Worm (Caenorhabditis elegans) whole organism, mixed stage, embryonic: Measurements from ENCODE around the gene fipr-6.

Source experiments
- M03D4.4 ChIP-seq: sonication (generic microtip); optimal IDR thresholded peaks from 2 replicates; lab custom pipeline; 2017; ENCODE audit warnings: mild to moderate bottlenecking, missing genetic modification characterization, missing compliant biosample characterization
- bed-3 ChIP-seq: fragments of 200-800 bp; sonication (Bioruptor generic); optimal IDR thresholded peaks from 3 replicates; lab custom pipeline; 2018; ENCODE audit warnings: mild to moderate bottlenecking, missing genetic modification characterization, moderate library complexity, missing compliant biosample characterization
- blmp-1 ChIP-seq: fragments of 150-350 bp; optimal IDR thresholded peaks from 2 replicates; lab custom pipeline; 2014; ENCODE audit warnings: missing biosample characterization, missing genetic modification characterization
- ceh-39 ChIP-seq: fragments of 150-350 bp; optimal IDR thresholded peaks from 2 replicates; lab custom pipeline; 2014; ENCODE audit warnings: missing biosample characterization, missing genetic modification characterization
- ceh-83 ChIP-seq: fragments of 200-800 bp; sonication (Bioruptor generic); optimal IDR thresholded peaks from 2 replicates; lab custom pipeline; 2018; ENCODE audit warnings: mild to moderate bottlenecking, missing genetic modification characterization, missing compliant biosample characterization
- ces-1 ChIP-seq: fragments of 150-350 bp; optimal IDR thresholded peaks from 2 replicates; lab custom pipeline; 2014; ENCODE audit warnings: missing biosample characterization, missing genetic modification reagents, missing genetic modification characterization
- cnd-1 ChIP-seq: fragments of 200-800 bp; sonication (Bioruptor generic); optimal IDR thresholded peaks from 2 replicates; lab custom pipeline; 2018; ENCODE audit warnings: mild to moderate bottlenecking, missing genetic modification characterization, missing compliant biosample characterization
- elt-1 ChIP-seq: sonication (generic microtip); optimal IDR thresholded peaks from 2 replicates; lab custom pipeline; 2017; ENCODE audit warnings: missing genetic modification characterization, mild to moderate bottlenecking, missing compliant biosample characterization, antibody characterized with exemption, moderate library complexity, borderline replicate concordance; ENCODE audit not compliant: insufficient read depth
- elt-3 ChIP-seq: fragments of 150-350 bp; optimal IDR thresholded peaks from 2 replicates; lab custom pipeline; 2014; ENCODE audit warnings: missing biosample characterization, missing genetic modification characterization
- flh-1 ChIP-seq: fragments of 200-800 bp; sonication (Bioruptor generic); optimal IDR thresholded peaks from 2 replicates; lab custom pipeline; 2018; ENCODE audit warnings: mild to moderate bottlenecking, missing genetic modification characterization, moderate library complexity, missing compliant biosample characterization
- ham-2 ChIP-seq: fragments of 200-800 bp; sonication (Bioruptor generic); optimal IDR thresholded peaks from 2 replicates; lab custom pipeline; 2018; ENCODE audit warnings: mild to moderate bottlenecking, missing genetic modification characterization, missing compliant biosample characterization
- hlh-1 ChIP-seq: fragments of 150-350 bp; optimal IDR thresholded peaks from 2 replicates; lab custom pipeline; 2014; ENCODE audit warnings: missing biosample characterization, missing genetic modification reagents, missing genetic modification characterization
- lin-13 ChIP-seq: fragments of 150-350 bp; optimal IDR thresholded peaks from 2 replicates; lab custom pipeline; 2014; ENCODE audit warnings: missing biosample characterization, missing genetic modification characterization
- lin-32 ChIP-seq: fragments of 200-800 bp; sonication (Bioruptor generic); optimal IDR thresholded peaks from 2 replicates; lab custom pipeline; 2018; ENCODE audit warnings: mild to moderate bottlenecking, missing genetic modification characterization, missing compliant biosample characterization
- lsy-2 ChIP-seq: fragments of 150-350 bp; optimal IDR thresholded peaks from 2 replicates; lab custom pipeline; 2014; ENCODE audit warnings: missing biosample characterization, missing genetic modification characterization
- mab-5 ChIP-seq: fragments of 150-350 bp; optimal IDR thresholded peaks from 2 replicates; lab custom pipeline; 2014; ENCODE audit warnings: missing biosample characterization, missing genetic modification characterization
- mep-1 ChIP-seq: fragments of 150-350 bp; optimal IDR thresholded peaks from 2 replicates; lab custom pipeline; 2017; ENCODE audit warnings: missing biosample characterization, missing genetic modification reagents, missing genetic modification characterization, inconsistent platforms
- mls-2 ChIP-seq: sonication (generic microtip); optimal IDR thresholded peaks from 2 replicates; lab custom pipeline; 2016; ENCODE audit warnings: mild to moderate bottlenecking, missing genetic modification characterization, moderate library complexity, missing compliant biosample characterization
- nhr-12 ChIP-seq: fragments of 150-350 bp; optimal IDR thresholded peaks from 2 replicates; lab custom pipeline; 2014; ENCODE audit warnings: missing biosample characterization, missing genetic modification characterization
- nhr-2 ChIP-seq: fragments of 150-350 bp; optimal IDR thresholded peaks from 2 replicates; lab custom pipeline; 2014; ENCODE audit warnings: missing biosample characterization, missing genetic modification characterization
- nhr-237 ChIP-seq: fragments of 150-350 bp; optimal IDR thresholded peaks from 2 replicates; lab custom pipeline; 2014; ENCODE audit warnings: missing biosample characterization, missing genetic modification characterization
- nhr-28 ChIP-seq: fragments of 150-350 bp; optimal IDR thresholded peaks from 2 replicates; lab custom pipeline; 2014; ENCODE audit warnings: missing biosample characterization, missing genetic modification characterization
- nhr-76 ChIP-seq: sonication (generic microtip); optimal IDR thresholded peaks from 2 replicates; lab custom pipeline; 2017; ENCODE audit warnings: missing biosample characterization, missing genetic modification characterization
- pha-4 ChIP-seq: fragments of 150-350 bp; optimal IDR thresholded peaks from 2 replicates; lab custom pipeline; 2018; ENCODE audit warnings: missing biosample characterization, missing genetic modification reagents, missing genetic modification characterization
- sem-2 ChIP-seq: fragments of 200-800 bp; sonication (Bioruptor generic); optimal IDR thresholded peaks from 2 replicates; lab custom pipeline; 2018; ENCODE audit warnings: mild to moderate bottlenecking, missing genetic modification characterization, missing compliant biosample characterization
- snpc-4 ChIP-seq: fragments of 150-350 bp; optimal IDR thresholded peaks from 2 replicates; lab custom pipeline; 2014; ENCODE audit warnings: missing biosample characterization, missing genetic modification characterization
- sptf-1 ChIP-seq: sonication (generic microtip); optimal IDR thresholded peaks from 2 replicates; lab custom pipeline; 2017; ENCODE audit warnings: mild to moderate bottlenecking, missing genetic modification characterization, moderate library complexity, missing compliant biosample characterization
- tbx-8 ChIP-seq: fragments of 200-800 bp; sonication (Bioruptor generic); optimal IDR thresholded peaks from 2 replicates; lab custom pipeline; 2018; ENCODE audit warnings: mild to moderate bottlenecking, missing genetic modification characterization, moderate library complexity, missing compliant biosample characterization
- unc-120 ChIP-seq: sonication (generic microtip); optimal IDR thresholded peaks from 2 replicates; lab custom pipeline; 2017; ENCODE audit warnings: missing genetic modification characterization, missing compliant biosample characterization; ENCODE audit not compliant: poor library complexity, severe bottlenecking
- unc-39 ChIP-seq: fragments of 150-350 bp; optimal IDR thresholded peaks from 2 replicates; lab custom pipeline; 2014; ENCODE audit warnings: missing biosample characterization, missing genetic modification characterization
- unc-62 ChIP-seq: fragments of 150-350 bp; optimal IDR thresholded peaks from 2 replicates; lab custom pipeline; 2014; ENCODE audit warnings: missing biosample characterization, missing genetic modification reagents, missing genetic modification characterization
- ztf-11 ChIP-seq: fragments of 150-350 bp; optimal IDR thresholded peaks from 2 replicates; lab custom pipeline; 2014; ENCODE audit warnings: missing biosample characterization, missing genetic modification characterization

Gene fipr-6

ce11 chrV:10275619-10276018 lies 44.6 kb downstream of the fipr-6 start, which contains the start of gene Y22F5A.11:
Gene Y22F5A.11 (minus strand): TSS chrV:10275646.
- TF ChIP-seq cnd-1 (tag; lab: Kevin White, UChicago) (no peak), lsy-2 (tag; lab: Kevin White, UChicago) (no peak), sptf-1 (tag; lab: Kevin White, UChicago) (no peak), elt-3 (tag; lab: Kevin White, UChicago) (no peak), blmp-1 (no peak), tbx-8 (no peak), unc-39 (tag; lab: Kevin White, UChicago) (no peak), lin-32 (no peak), nhr-237 (tag; lab: Kevin White, UChicago) (no peak), elt-1 (tag; lab: Kevin White, UChicago) (no peak), ham-2 (GFP tag; lab: Kevin White, UChicago) (no peak), bed-3 (GFP tag; lab: Kevin White, UChicago) (no peak), sem-2 (no peak)

DNA sequence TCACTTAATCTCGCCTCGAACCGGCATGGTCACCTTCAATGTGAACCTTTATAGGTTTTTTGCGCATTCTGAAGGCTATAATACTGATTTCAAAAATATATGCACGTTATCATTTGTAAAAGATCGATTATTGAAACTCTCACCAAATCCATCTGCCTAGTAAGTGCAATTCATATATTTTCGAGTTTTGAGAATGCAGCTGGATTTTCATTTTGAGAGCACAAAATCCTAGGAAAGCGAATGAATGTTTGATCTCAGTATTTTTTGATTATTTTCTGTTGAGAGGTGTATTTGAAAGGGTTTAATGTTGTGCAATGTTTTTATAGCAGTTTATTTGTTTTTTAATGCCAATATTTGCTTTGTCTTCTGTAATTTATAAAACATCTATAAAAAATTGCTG lies 45.0 kb downstream of the fipr-6 start:
- TF ChIP-seq ztf-11 (tag; lab: Kevin White, UChicago) (no peak), nhr-12 (tag; lab: Kevin White, UChicago) (no peak), tbx-8 (no peak), ham-2 (GFP tag; lab: Kevin White, UChicago) (no peak), unc-62 (GFP tag; lab: Kevin White, UChicago) (no peak), lin-13 (tag; lab: Kevin White, UChicago) (no peak), bed-3 (GFP tag; lab: Kevin White, UChicago) (no peak), blmp-1 (no peak), nhr-28 (tag; lab: Kevin White, UChicago) (no peak), lsy-2 (tag; lab: Kevin White, UChicago) (no peak), ces-1 (GFP tag; lab: Kevin White, UChicago) (no peak), elt-3 (tag; lab: Kevin White, UChicago) (no peak), ceh-83 (GFP tag; lab: Kevin White, UChicago) (no peak), hlh-1 (tag; lab: Kevin White, UChicago) (no peak), cnd-1 (tag; lab: Kevin White, UChicago) (no peak), snpc-4 (tag; lab: Kevin White, UChicago) (no peak)

- TF ChIP-seq mab-5 (tag; lab: Kevin White, UChicago) (no peak), ceh-39 (tag; lab: Kevin White, UChicago) (no peak), nhr-237 (tag; lab: Kevin White, UChicago) (no peak), unc-120 (tag; lab: Kevin White, UChicago) (no peak), hlh-1 (tag; lab: Kevin White, UChicago) (no peak), lin-32 (no peak), nhr-76 (tag; lab: Kevin White, UChicago) (no peak), unc-62 (GFP tag; lab: Kevin White, UChicago) (no peak), sem-2 (no peak), sptf-1 (tag; lab: Kevin White, UChicago) (no peak), ham-2 (GFP tag; lab: Kevin White, UChicago) (no peak), nhr-12 (tag; lab: Kevin White, UChicago) (no peak), pha-4 (no peak), cnd-1 (tag; lab: Kevin White, UChicago) (no peak)
Observed at ce11 chrV:10277579-10277978, 46.5 kb downstream of the fipr-6 start, which contains the start of gene lys-1. Gene lys-1 (plus strand): TSS chrV:10277904.

DNA sequence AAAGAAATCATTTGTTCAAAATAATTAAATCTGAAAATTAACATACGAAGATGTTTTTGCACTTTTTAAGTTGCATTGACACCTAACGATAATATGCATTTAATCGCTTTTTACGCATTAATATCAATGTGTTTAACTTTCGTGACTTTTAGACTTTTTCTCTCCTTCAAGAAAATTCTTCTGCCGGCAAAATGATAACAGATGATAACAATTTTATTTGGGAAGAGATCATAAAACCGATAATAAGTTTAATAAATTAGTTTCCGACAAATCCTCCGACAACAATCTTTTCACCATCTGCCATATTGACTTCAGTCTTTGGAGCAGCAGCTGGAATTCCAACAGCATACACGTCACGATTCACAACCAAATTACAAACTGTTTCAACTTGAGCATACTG lies 49.1 kb downstream of the fipr-6 start:
- no peak for TF ChIP-seq ham-2 (GFP tag; lab: Kevin White, UChicago)
- TF ChIP-seq flh-1 (GFP tag; lab: Kevin White, UChicago) = no peak
- no peak for TF ChIP-seq sem-2
- TF ChIP-seq pha-4 = no peak
- no peak for TF ChIP-seq unc-39 (tag; lab: Kevin White, UChicago)
- no peak for TF ChIP-seq unc-120 (tag; lab: Kevin White, UChicago)
- TF ChIP-seq tbx-8 = no peak
- no peak for TF ChIP-seq cnd-1 (tag; lab: Kevin White, UChicago)
- no peak for TF ChIP-seq elt-3 (tag; lab: Kevin White, UChicago)
- TF ChIP-seq nhr-76 (tag; lab: Kevin White, UChicago) = no peak
- TF ChIP-seq mls-2 = no peak
- no peak for TF ChIP-seq snpc-4 (tag; lab: Kevin White, UChicago)
- TF ChIP-seq nhr-28 (tag; lab: Kevin White, UChicago) = no peak
- TF ChIP-seq sptf-1 (tag; lab: Kevin White, UChicago) = no peak
- no peak for TF ChIP-seq M03D4.4 (tag; lab: Kevin White, UChicago)
- no peak for TF ChIP-seq unc-62 (GFP tag; lab: Kevin White, UChicago)
- TF ChIP-seq elt-1 (tag; lab: Kevin White, UChicago) = no peak
- no peak for TF ChIP-seq mep-1 (tag; lab: Kevin White, UChicago)
- no peak for TF ChIP-seq nhr-2 (tag; lab: Kevin White, UChicago)
